Fruit fly (Drosophila melanogaster) Kc167 (cell line): ENCODE data around the gene Rubicon.

Experiments used
- Myc ChIP-seq: fragments of >200 bp; optimal IDR thresholded peaks from 2 replicates; lab custom pipeline; 2017; ENCODE audit warnings: missing external identifiers
- Sin3A ChIP-seq: fragments of >200 bp; optimal IDR thresholded peaks from 2 replicates; lab custom pipeline; 2018; ENCODE audit warnings: missing external identifiers
- h ChIP-seq: fragments of >200 bp; optimal IDR thresholded peaks from 3 replicates; lab custom pipeline; 2018; ENCODE audit warnings: missing external identifiers
- insv ChIP-seq: fragments of >200 bp; optimal IDR thresholded peaks from 3 replicates; lab custom pipeline; 2018; ENCODE audit warnings: missing external identifiers
- psq ChIP-seq: fragments of >200 bp; optimal IDR thresholded peaks from 2 replicates; lab custom pipeline; 2017; ENCODE audit warnings: missing external identifiers
- ttk ChIP-seq: sonication (Bioruptor generic); optimal IDR thresholded peaks from 2 replicates; lab custom pipeline; 2017; ENCODE audit warnings: missing external identifiers

The Rubicon gene

dm6 chrX:8676631-8677224 lies at the start of gene Rubicon:
TSS of gene Rubicon (plus strand) at chrX:8677063.
- TF ChIP-seq ttk (lab: Kevin White, UChicago) (no peak), psq (lab: Kevin White, UChicago) (no peak), insv (lab: Kevin White, UChicago) (no peak), Sin3A (no peak), h (lab: Kevin White, UChicago) (no peak), Myc (no peak)

dm6 chrX:8627171-8627570 lies 49.7 kb upstream of the Rubicon start:
- no peak for TF ChIP-seq Sin3A
- no peak for TF ChIP-seq psq (lab: Kevin White, UChicago)
- no peak for TF ChIP-seq insv (lab: Kevin White, UChicago)
- TF ChIP-seq Myc: no peak

dm6 chrX:8634789-8635188 lies 42.1 kb upstream of the Rubicon start:
- TF ChIP-seq psq (lab: Kevin White, UChicago) (no peak), Myc (no peak), Sin3A (no peak), ttk (lab: Kevin White, UChicago) (no peak), h (lab: Kevin White, UChicago) (no peak), insv (lab: Kevin White, UChicago) (no peak)

dm6 chrX:8636114-8636929 lies 40.5 kb upstream of the Rubicon start:
- TF ChIP-seq psq (lab: Kevin White, UChicago) (no peak), Sin3A (no peak), ttk (lab: Kevin White, UChicago) (no peak), h (lab: Kevin White, UChicago) (no peak), Myc (no peak), insv (lab: Kevin White, UChicago) (no peak)

- TF ChIP-seq h (lab: Kevin White, UChicago) (no peak), ttk (lab: Kevin White, UChicago) (no peak), Sin3A (no peak), psq (lab: Kevin White, UChicago) (no peak)
Measured at dm6 chrX:8637013-8637412, 39.9 kb upstream of the Rubicon start.

- no peak for TF ChIP-seq h (lab: Kevin White, UChicago)
- TF ChIP-seq Myc: no peak
- TF ChIP-seq psq (lab: Kevin White, UChicago): no peak
- TF ChIP-seq ttk (lab: Kevin White, UChicago): no peak
- TF ChIP-seq Sin3A: no peak
- no peak for TF ChIP-seq insv (lab: Kevin White, UChicago)
Measured at dm6 chrX:8640636-8641216, 36.1 kb upstream of the Rubicon start.

dm6 chrX:8650631-8651133 lies 26.2 kb upstream of the Rubicon start, which contains the start of gene oc:
TSS of gene oc (minus strand) at chrX:8650681.
- no peak for TF ChIP-seq h (lab: Kevin White, UChicago)
- no peak for TF ChIP-seq Sin3A
- TF ChIP-seq Myc: no peak
- TF ChIP-seq insv (lab: Kevin White, UChicago): no peak
- no peak for TF ChIP-seq psq (lab: Kevin White, UChicago)
- TF ChIP-seq ttk (lab: Kevin White, UChicago): no peak

dm6 chrX:8653955-8654589 lies 22.8 kb upstream of the Rubicon start:
- TF ChIP-seq insv (lab: Kevin White, UChicago): no peak
- no peak for TF ChIP-seq psq (lab: Kevin White, UChicago)
- no peak for TF ChIP-seq Sin3A
- no peak for TF ChIP-seq h (lab: Kevin White, UChicago)
- no peak for TF ChIP-seq ttk (lab: Kevin White, UChicago)
- TF ChIP-seq Myc: no peak

- TF ChIP-seq insv (lab: Kevin White, UChicago) (no peak), Myc (no peak), ttk (lab: Kevin White, UChicago) (no peak), Sin3A (no peak), psq (lab: Kevin White, UChicago) (no peak)
Measured at dm6 chrX:8655228-8655627, 21.6 kb upstream of the Rubicon start.

- TF ChIP-seq insv (lab: Kevin White, UChicago) (no peak), h (lab: Kevin White, UChicago) (no peak)
Measured at dm6 chrX:8656550-8657431, 20.1 kb upstream of the Rubicon start.

- no peak for TF ChIP-seq Sin3A
- no peak for TF ChIP-seq psq (lab: Kevin White, UChicago)
Measured at dm6 chrX:8658047-8658446, 18.8 kb upstream of the Rubicon start.
